Fruit fly (Drosophila melanogaster) whole organism, embryonic: ENCODE data around the gene pyd.

Experiments used
- Bdp1 ChIP-seq: fragments of 200-800 bp; sonication (Bioruptor generic); optimal IDR thresholded peaks from 3 replicates; lab custom pipeline; 2016; ENCODE audit warnings: missing biosample characterization, missing genetic modification characterization
- CG10267 ChIP-seq: fragments of 200-800 bp; sonication (Bioruptor generic); optimal IDR thresholded peaks from 2 replicates; lab custom pipeline; 2018; ENCODE audit warnings: missing biosample characterization, mild to moderate bottlenecking, missing genetic modification characterization, moderate library complexity
- CG12219 ChIP-seq: fragments of 200-800 bp; sonication (Bioruptor generic); optimal IDR thresholded peaks from 3 replicates; lab custom pipeline; 2018; ENCODE audit warnings: missing biosample characterization, mild to moderate bottlenecking, missing genetic modification characterization
- CG14014 ChIP-seq: fragments of 200-800 bp; sonication (Bioruptor generic); IDR thresholded peaks from 2 replicates; pipeline ENCODE4 v1.3.6; 2022; ENCODE audit warnings: missing biosample characterization, missing genetic modification characterization
- CG16779 ChIP-seq: fragments of 200-800 bp; sonication (Bioruptor generic); IDR thresholded peaks from 2 replicates; pipeline ENCODE4 v1.3.6; 2022; ENCODE audit warnings: missing biosample characterization, missing genetic modification characterization
- CG17829 ChIP-seq: fragments of 200-800 bp; optimal IDR thresholded peaks from 2 replicates; lab custom pipeline; 2019; ENCODE audit warnings: missing biosample characterization, mild to moderate bottlenecking, missing genetic modification characterization, moderate library complexity
- CG18262 ChIP-seq: fragments of 200-800 bp; optimal IDR thresholded peaks from 3 replicates; lab custom pipeline; 2019; ENCODE audit warnings: missing biosample characterization, mild to moderate bottlenecking, missing genetic modification characterization, moderate library complexity
- CG3065 ChIP-seq: fragments of 200-800 bp; sonication (Bioruptor generic); optimal IDR thresholded peaks from 2 replicates; lab custom pipeline; 2016; ENCODE audit warnings: missing biosample characterization, missing genetic modification characterization
- CG4282 ChIP-seq: fragments of 200-800 bp; sonication (Bioruptor generic); optimal IDR thresholded peaks from 2 replicates; lab custom pipeline; 2016; ENCODE audit warnings: missing biosample characterization, missing genetic modification characterization
- CG4328 ChIP-seq: fragments of 200-800 bp; sonication (Bioruptor generic); optimal IDR thresholded peaks from 3 replicates; lab custom pipeline; 2017; ENCODE audit warnings: missing biosample characterization, missing genetic modification reagents, missing genetic modification characterization
- CG5180 ChIP-seq: fragments of 200-800 bp; sonication (Bioruptor generic); optimal IDR thresholded peaks from 3 replicates; lab custom pipeline; 2017; ENCODE audit warnings: missing biosample characterization, missing genetic modification characterization, mild to moderate bottlenecking, moderate library complexity, missing genetic modification reagents
- CG5953 ChIP-seq: fragments of 200-800 bp; sonication (Bioruptor generic); IDR thresholded peaks from 2 replicates; pipeline ENCODE4 v1.3.6; 2022; ENCODE audit warnings: missing biosample characterization, missing genetic modification characterization
- CG6175 ChIP-seq: fragments of 200-800 bp; sonication (Bioruptor generic); IDR thresholded peaks from 3 replicates; pipeline ENCODE4 v1.3.6; 2022; ENCODE audit warnings: missing biosample characterization, missing genetic modification characterization
- CG6272 ChIP-seq: fragments of 200-800 bp; sonication (Bioruptor generic); IDR thresholded peaks from 2 replicates; pipeline ENCODE4 v1.3.6; 2022; ENCODE audit warnings: missing biosample characterization, missing genetic modification characterization
- CG6683 ChIP-seq: fragments of 200-800 bp; sonication (Bioruptor generic); optimal IDR thresholded peaks from 2 replicates; lab custom pipeline; 2017; ENCODE audit warnings: missing biosample characterization, mild to moderate bottlenecking, missing genetic modification characterization, missing genetic modification reagents
- CG7372 ChIP-seq: fragments of 200-800 bp; sonication (Bioruptor generic); IDR thresholded peaks from 2 replicates; pipeline ENCODE4 v1.3.6; 2022; ENCODE audit warnings: missing biosample characterization, missing genetic modification characterization
- CG8924 ChIP-seq: fragments of 200-800 bp; optimal IDR thresholded peaks from 3 replicates; lab custom pipeline; 2019; ENCODE audit warnings: missing biosample characterization, mild to moderate bottlenecking, missing genetic modification characterization, moderate library complexity
- D ChIP-seq, 2 experiments: fragments of 200-800 bp in 1 of 2; fragments of >200 bp in 1 of 2; sonication (Bioruptor generic) in 1 of 2; optimal IDR thresholded peaks; 2 replicates in 1 of 2; 3 replicates in 1 of 2; lab custom pipeline; 2017; ENCODE audit warnings: mild to moderate bottlenecking in 1 of 2, missing biosample characterization in 1 of 2, missing genetic modification characterization in 1 of 2, missing genetic modification reagents in 1 of 2
- Dp ChIP-seq: fragments of 200-800 bp; sonication (Bioruptor generic); optimal IDR thresholded peaks from 2 replicates; lab custom pipeline; 2018; ENCODE audit warnings: missing biosample characterization, mild to moderate bottlenecking, missing genetic modification characterization, moderate library complexity
- Hmx ChIP-seq: fragments of 200-800 bp; sonication (Bioruptor generic); optimal IDR thresholded peaks from 2 replicates; lab custom pipeline; 2016; ENCODE audit warnings: missing biosample characterization, missing genetic modification characterization
- Jarid2 ChIP-seq: fragments of 200-800 bp; sonication (Bioruptor generic); optimal IDR thresholded peaks from 3 replicates; lab custom pipeline; 2017; ENCODE audit warnings: mild to moderate bottlenecking, missing biosample characterization, missing genetic modification reagents, missing genetic modification characterization
- Max ChIP-seq: fragments of 200-800 bp; sonication (Bioruptor generic); optimal IDR thresholded peaks from 2 replicates; lab custom pipeline; 2016; ENCODE audit warnings: missing biosample characterization, mild to moderate bottlenecking, missing genetic modification characterization
- Mes4 ChIP-seq: fragments of 200-800 bp; sonication (Bioruptor generic); optimal IDR thresholded peaks from 2 replicates; lab custom pipeline; 2016; ENCODE audit warnings: missing biosample characterization, missing genetic modification characterization
- PHDP ChIP-seq: fragments of 200-800 bp; sonication (Bioruptor generic); optimal IDR thresholded peaks from 3 replicates; lab custom pipeline; 2018; ENCODE audit warnings: missing biosample characterization, mild to moderate bottlenecking, missing genetic modification characterization, moderate library complexity
- Ravus ChIP-seq: fragments of 200-800 bp; sonication (Bioruptor generic); IDR thresholded peaks from 2 replicates; pipeline ENCODE4 v1.3.6; 2022; ENCODE audit warnings: missing biosample characterization, missing genetic modification characterization
- Rx ChIP-seq: fragments of 200-800 bp; sonication (Bioruptor generic); IDR thresholded peaks from 2 replicates; pipeline ENCODE4 v1.3.6; 2022; ENCODE audit warnings: missing biosample characterization, missing genetic modification characterization
- Tbp ChIP-seq: fragments of >200 bp; optimal IDR thresholded peaks from 2 replicates; lab custom pipeline; 2018; ENCODE audit warnings: missing biosample characterization, missing genetic modification characterization
- btn ChIP-seq: fragments of 200-800 bp; sonication (Bioruptor generic); optimal IDR thresholded peaks from 2 replicates; lab custom pipeline; 2016; ENCODE audit warnings: missing biosample characterization, missing genetic modification characterization
- caup ChIP-seq: fragments of 200-800 bp; sonication (Bioruptor generic); optimal IDR thresholded peaks from 3 replicates; lab custom pipeline; 2017; ENCODE audit warnings: missing biosample characterization, mild to moderate bottlenecking, missing genetic modification characterization, moderate library complexity; ENCODE audit not compliant: severe bottlenecking
- chif ChIP-seq, 2 experiments: fragments of 200-800 bp; sonication (Bioruptor generic); optimal IDR thresholded peaks; 3 replicates each; lab custom pipeline; 2016; ENCODE audit warnings: missing biosample characterization in 2 of 2, missing genetic modification characterization in 2 of 2
- crol ChIP-seq: fragments of 200-800 bp; sonication (Bioruptor generic); IDR thresholded peaks from 2 replicates; pipeline ENCODE4 v1.3.6; 2022; ENCODE audit warnings: missing biosample characterization, missing genetic modification characterization
- cwo ChIP-seq: fragments of 200-800 bp; sonication (Bioruptor generic); optimal IDR thresholded peaks from 3 replicates; lab custom pipeline; 2017; ENCODE audit warnings: missing biosample characterization, missing genetic modification characterization, mild to moderate bottlenecking, moderate library complexity, missing genetic modification reagents
- gcm ChIP-seq: fragments of 200-800 bp; sonication (Bioruptor generic); optimal IDR thresholded peaks from 2 replicates; lab custom pipeline; 2019; ENCODE audit warnings: missing biosample characterization, mild to moderate bottlenecking, missing genetic modification characterization, moderate library complexity
- gsb-n ChIP-seq: fragments of 200-800 bp; sonication (Bioruptor generic); optimal IDR thresholded peaks from 3 replicates; lab custom pipeline; 2018; ENCODE audit warnings: missing biosample characterization, mild to moderate bottlenecking, missing genetic modification characterization
- gt ChIP-seq: fragments of 200-800 bp; sonication (Bioruptor generic); IDR thresholded peaks from 2 replicates; pipeline ENCODE4 v1.3.6; 2022; ENCODE audit warnings: missing biosample characterization, missing genetic modification characterization
- hbn ChIP-seq: fragments of 200-800 bp; sonication (Bioruptor generic); IDR thresholded peaks from 2 replicates; pipeline ENCODE4 v1.3.6; 2022; ENCODE audit warnings: missing biosample characterization, missing genetic modification characterization; ENCODE audit not compliant: partially characterized antibody
- hkb ChIP-seq, 2 experiments: fragments of 200-800 bp in 1 of 2; fragments of >200 bp in 1 of 2; sonication (Bioruptor generic) in 1 of 2; IDR thresholded peaks in 1 of 2; optimal IDR thresholded peaks in 1 of 2; 2 replicates each; pipeline versions ENCODE4 v1.3.6 to Lab custom; 2017 to 2022; ENCODE audit warnings: missing biosample characterization in 1 of 2, missing genetic modification characterization in 1 of 2
- knrl ChIP-seq: fragments of 200-800 bp; sonication (Bioruptor generic); IDR thresholded peaks from 3 replicates; pipeline ENCODE4 v1.3.6; 2022; ENCODE audit warnings: missing biosample characterization, missing genetic modification characterization; ENCODE audit not compliant: partially characterized antibody
- luna ChIP-seq: fragments of 200-800 bp; sonication (Bioruptor generic); optimal IDR thresholded peaks from 2 replicates; lab custom pipeline; 2016; ENCODE audit warnings: missing biosample characterization, missing genetic modification characterization
- maf-S ChIP-seq: fragments of 200-800 bp; sonication (Bioruptor generic); optimal IDR thresholded peaks from 2 replicates; lab custom pipeline; 2016; ENCODE audit warnings: missing biosample characterization, missing genetic modification characterization
- sim ChIP-seq: fragments of 200-800 bp; sonication (Bioruptor generic); IDR thresholded peaks from 2 replicates; pipeline ENCODE4 v1.3.6; 2022; ENCODE audit warnings: missing biosample characterization, missing genetic modification characterization
- sisA ChIP-seq: fragments of 200-800 bp; sonication (Bioruptor generic); IDR thresholded peaks from 2 replicates; pipeline ENCODE4 v1.3.6; 2022; ENCODE audit warnings: missing biosample characterization, missing genetic modification characterization
- ssp ChIP-seq: fragments of 200-800 bp; sonication (Bioruptor generic); IDR thresholded peaks from 2 replicates; pipeline ENCODE4 v1.3.6; 2022; ENCODE audit warnings: missing biosample characterization, missing genetic modification characterization
- trh ChIP-seq: fragments of 200-800 bp; sonication (Bioruptor generic); optimal IDR thresholded peaks from 2 replicates; lab custom pipeline; 2016; ENCODE audit warnings: missing biosample characterization, missing genetic modification characterization
- tx ChIP-seq: fragments of 200-800 bp; sonication (Bioruptor generic); optimal IDR thresholded peaks from 2 replicates; lab custom pipeline; 2016; ENCODE audit warnings: missing biosample characterization, missing genetic modification characterization
- vfl ChIP-seq: fragments of 200-800 bp; sonication (Bioruptor generic); optimal IDR thresholded peaks from 2 replicates; lab custom pipeline; 2016; ENCODE audit warnings: missing biosample characterization, missing genetic modification characterization
- vnd ChIP-seq: fragments of 200-800 bp; sonication (Bioruptor generic); IDR thresholded peaks from 3 replicates; pipeline ENCODE4 v1.3.6; 2022; ENCODE audit warnings: missing biosample characterization, missing genetic modification characterization; ENCODE audit not compliant: partially characterized antibody
- wdn ChIP-seq: fragments of 200-800 bp; sonication (Bioruptor generic); IDR thresholded peaks from 2 replicates; pipeline ENCODE4 v1.3.6; 2022; ENCODE audit warnings: missing biosample characterization, missing genetic modification characterization
- wor ChIP-seq: fragments of 200-800 bp; sonication (Bioruptor generic); IDR thresholded peaks from 2 replicates; pipeline ENCODE4 v1.3.6; 2022; ENCODE audit warnings: missing biosample characterization, missing genetic modification characterization

pyd gene

dm6 chr3R:8811323-8811936, 120.3 kb downstream of the pyd start (continued):
- TF ChIP-seq caup = peak; percentile 99
- peak; percentile 98 for TF ChIP-seq cwo (GFP tag; lab: Kevin White, UChicago)
- no peak for TF ChIP-seq vnd (GFP tag; lab: Robert Waterston, UW)
- peak; percentile 97 for TF ChIP-seq crol
- TF ChIP-seq ssp (GFP tag; lab: Robert Waterston, UW) = peak; percentile 92
- TF ChIP-seq CG14014 (GFP tag; lab: Robert Waterston, UW) = peak; percentile 99
- TF ChIP-seq CG5180 = peak; percentile 94
- peak; percentile 97 for TF ChIP-seq btn (GFP tag; lab: Kevin White, UChicago)
- TF ChIP-seq gsb-n (tag; lab: Kevin White, UChicago) = peak; percentile 97
- TF ChIP-seq Jarid2 (GFP tag; lab: Kevin White, UChicago) = peak; percentile 92
- peak; percentile 98 for TF ChIP-seq CG18262 (tag; lab: Kevin White, UChicago)
- peak; percentile 99 for TF ChIP-seq wdn
- TF ChIP-seq D (optimal IDR thresholded peaks at IDR 0.05; lab: Kevin White, UChicago) = no peak
- peak; percentile 98 for TF ChIP-seq D (GFP tag; optimal IDR thresholded peaks at IDR 0.05; lab: Kevin White, UChicago)
- peak; percentile 97 for TF ChIP-seq CG6175 (GFP tag; lab: Robert Waterston, UW)
- TF ChIP-seq CG4282 (GFP tag; lab: Kevin White, UChicago) = peak; percentile 97
- TF ChIP-seq PHDP (tag; lab: Kevin White, UChicago) = peak; percentile 99
- TF ChIP-seq CG12219 (GFP tag; lab: Kevin White, UChicago) = peak; percentile 99
- peak; percentile 98 for TF ChIP-seq CG16779
- peak; percentile 98 for TF ChIP-seq Ravus (GFP tag; lab: Robert Waterston, UW)
- TF ChIP-seq CG5953 = peak; percentile 98
- TF ChIP-seq CG7372 = peak; percentile 99
- peak; percentile 98 for TF ChIP-seq gcm (GFP tag; lab: Kevin White, UChicago)
- peak; percentile 97 for TF ChIP-seq trh (GFP tag; lab: Kevin White, UChicago)
- peak; percentile 99 for TF ChIP-seq CG17829 (tag; lab: Kevin White, UChicago)
- TF ChIP-seq hkb (optimal IDR thresholded peaks at IDR 0.05; lab: Kevin White, UChicago) = no peak
- TF ChIP-seq hkb (GFP tag; IDR thresholded peaks at IDR 0.05; lab: Robert Waterston, UW) = peak; percentile 99
- TF ChIP-seq gt (GFP tag; lab: Robert Waterston, UW) = peak; percentile 91
- TF ChIP-seq maf-S = peak; percentile 99
- TF ChIP-seq CG6272 = peak; percentile 96
- no peak for TF ChIP-seq knrl (GFP tag; lab: Robert Waterston, UW)
- TF ChIP-seq tx = peak; percentile 98
- TF ChIP-seq Max (GFP tag; lab: Kevin White, UChicago) = peak; percentile 98
- peak; percentile 96 for TF ChIP-seq sim
- TF ChIP-seq hbn = no peak
- TF ChIP-seq Tbp = no peak
- peak; percentile 96 for TF ChIP-seq wor (GFP tag; lab: Robert Waterston, UW)
- TF ChIP-seq CG10267 (tag; lab: Kevin White, UChicago) = peak; percentile 96
- TF ChIP-seq CG8924 (tag; lab: Kevin White, UChicago) = peak; percentile 99

- TF ChIP-seq CG3065 (GFP tag; lab: Kevin White, UChicago) (peak; percentile 71), CG4328 (GFP tag; lab: Kevin White, UChicago) (peak; percentile 93), Mes4 (GFP tag; lab: Kevin White, UChicago) (peak; percentile 82), Bdp1 (GFP tag; lab: Kevin White, UChicago) (peak; percentile 82), CG6683 (peak; percentile 73), Hmx (GFP tag; lab: Kevin White, UChicago) (no peak), knrl (GFP tag; lab: Robert Waterston, UW) (no peak), sisA (GFP tag; lab: Robert Waterston, UW) (no peak), CG7372 (peak; percentile 52), luna (GFP tag; lab: Kevin White, UChicago) (peak; percentile 14), Rx (peak; percentile 66), vfl (GFP tag; lab: Kevin White, UChicago) (peak; percentile 73), chif (GFP tag; optimal IDR thresholded peaks at IDR 0.05; lab: Kevin White, UChicago) (peak; percentile 54 to 68), Dp (peak; percentile 1)
These were observed 121.1 kb downstream of the pyd start for dm6 chr3R:8810397-8811184.
